Worm (Caenorhabditis elegans) whole organism, mixed stage, embryonic: ENCODE measurements around the gene pin-2.

ENCODE experiments used
- M03D4.4 ChIP-seq: sonication (generic microtip); optimal IDR thresholded peaks from 2 replicates; lab custom pipeline; 2017; ENCODE audit warnings: mild to moderate bottlenecking, missing genetic modification characterization, missing compliant biosample characterization
- bed-3 ChIP-seq: fragments of 200-800 bp; sonication (Bioruptor generic); optimal IDR thresholded peaks from 3 replicates; lab custom pipeline; 2018; ENCODE audit warnings: mild to moderate bottlenecking, missing genetic modification characterization, moderate library complexity, missing compliant biosample characterization
- blmp-1 ChIP-seq: fragments of 150-350 bp; optimal IDR thresholded peaks from 2 replicates; lab custom pipeline; 2014; ENCODE audit warnings: missing biosample characterization, missing genetic modification characterization
- ceh-43 ChIP-seq: fragments of 200-800 bp; sonication (Bioruptor generic); optimal IDR thresholded peaks from 2 replicates; lab custom pipeline; 2018; ENCODE audit warnings: mild to moderate bottlenecking, missing genetic modification characterization, moderate library complexity, missing compliant biosample characterization
- ces-1 ChIP-seq: fragments of 150-350 bp; optimal IDR thresholded peaks from 2 replicates; lab custom pipeline; 2014; ENCODE audit warnings: missing biosample characterization, missing genetic modification reagents, missing genetic modification characterization
- cnd-1 ChIP-seq: fragments of 200-800 bp; sonication (Bioruptor generic); optimal IDR thresholded peaks from 2 replicates; lab custom pipeline; 2018; ENCODE audit warnings: mild to moderate bottlenecking, missing genetic modification characterization, missing compliant biosample characterization
- drap-1 ChIP-seq: fragments of 200-800 bp; sonication (Bioruptor generic); optimal IDR thresholded peaks from 3 replicates; lab custom pipeline; 2018; ENCODE audit warnings: mild to moderate bottlenecking, missing genetic modification characterization, missing compliant biosample characterization
- elt-1 ChIP-seq: sonication (generic microtip); optimal IDR thresholded peaks from 2 replicates; lab custom pipeline; 2017; ENCODE audit warnings: missing genetic modification characterization, mild to moderate bottlenecking, missing compliant biosample characterization, antibody characterized with exemption, moderate library complexity, borderline replicate concordance; ENCODE audit not compliant: insufficient read depth
- elt-3 ChIP-seq: fragments of 150-350 bp; optimal IDR thresholded peaks from 2 replicates; lab custom pipeline; 2014; ENCODE audit warnings: missing biosample characterization, missing genetic modification characterization
- flh-1 ChIP-seq: fragments of 200-800 bp; sonication (Bioruptor generic); optimal IDR thresholded peaks from 2 replicates; lab custom pipeline; 2018; ENCODE audit warnings: mild to moderate bottlenecking, missing genetic modification characterization, moderate library complexity, missing compliant biosample characterization
- ham-2 ChIP-seq: fragments of 200-800 bp; sonication (Bioruptor generic); optimal IDR thresholded peaks from 2 replicates; lab custom pipeline; 2018; ENCODE audit warnings: mild to moderate bottlenecking, missing genetic modification characterization, missing compliant biosample characterization
- hlh-1 ChIP-seq: fragments of 150-350 bp; optimal IDR thresholded peaks from 2 replicates; lab custom pipeline; 2014; ENCODE audit warnings: missing biosample characterization, missing genetic modification reagents, missing genetic modification characterization
- lin-13 ChIP-seq: fragments of 150-350 bp; optimal IDR thresholded peaks from 2 replicates; lab custom pipeline; 2014; ENCODE audit warnings: missing biosample characterization, missing genetic modification characterization
- lin-32 ChIP-seq: fragments of 200-800 bp; sonication (Bioruptor generic); optimal IDR thresholded peaks from 2 replicates; lab custom pipeline; 2018; ENCODE audit warnings: mild to moderate bottlenecking, missing genetic modification characterization, missing compliant biosample characterization
- lsy-2 ChIP-seq: fragments of 150-350 bp; optimal IDR thresholded peaks from 2 replicates; lab custom pipeline; 2014; ENCODE audit warnings: missing biosample characterization, missing genetic modification characterization
- mab-5 ChIP-seq: fragments of 150-350 bp; optimal IDR thresholded peaks from 2 replicates; lab custom pipeline; 2014; ENCODE audit warnings: missing biosample characterization, missing genetic modification characterization
- mep-1 ChIP-seq: fragments of 150-350 bp; optimal IDR thresholded peaks from 2 replicates; lab custom pipeline; 2017; ENCODE audit warnings: missing biosample characterization, missing genetic modification reagents, missing genetic modification characterization, inconsistent platforms
- mls-2 ChIP-seq: sonication (generic microtip); optimal IDR thresholded peaks from 2 replicates; lab custom pipeline; 2016; ENCODE audit warnings: mild to moderate bottlenecking, missing genetic modification characterization, moderate library complexity, missing compliant biosample characterization
- nhr-12 ChIP-seq: fragments of 150-350 bp; optimal IDR thresholded peaks from 2 replicates; lab custom pipeline; 2014; ENCODE audit warnings: missing biosample characterization, missing genetic modification characterization
- nhr-2 ChIP-seq: fragments of 150-350 bp; optimal IDR thresholded peaks from 2 replicates; lab custom pipeline; 2014; ENCODE audit warnings: missing biosample characterization, missing genetic modification characterization
- nhr-237 ChIP-seq: fragments of 150-350 bp; optimal IDR thresholded peaks from 2 replicates; lab custom pipeline; 2014; ENCODE audit warnings: missing biosample characterization, missing genetic modification characterization
- nhr-28 ChIP-seq: fragments of 150-350 bp; optimal IDR thresholded peaks from 2 replicates; lab custom pipeline; 2014; ENCODE audit warnings: missing biosample characterization, missing genetic modification characterization
- pha-4 ChIP-seq: fragments of 150-350 bp; optimal IDR thresholded peaks from 2 replicates; lab custom pipeline; 2018; ENCODE audit warnings: missing biosample characterization, missing genetic modification reagents, missing genetic modification characterization
- sem-2 ChIP-seq: fragments of 200-800 bp; sonication (Bioruptor generic); optimal IDR thresholded peaks from 2 replicates; lab custom pipeline; 2018; ENCODE audit warnings: mild to moderate bottlenecking, missing genetic modification characterization, missing compliant biosample characterization
- snpc-4 ChIP-seq: fragments of 150-350 bp; optimal IDR thresholded peaks from 2 replicates; lab custom pipeline; 2014; ENCODE audit warnings: missing biosample characterization, missing genetic modification characterization
- sptf-1 ChIP-seq: sonication (generic microtip); optimal IDR thresholded peaks from 2 replicates; lab custom pipeline; 2017; ENCODE audit warnings: mild to moderate bottlenecking, missing genetic modification characterization, moderate library complexity, missing compliant biosample characterization
- tbx-8 ChIP-seq: fragments of 200-800 bp; sonication (Bioruptor generic); optimal IDR thresholded peaks from 2 replicates; lab custom pipeline; 2018; ENCODE audit warnings: mild to moderate bottlenecking, missing genetic modification characterization, moderate library complexity, missing compliant biosample characterization
- unc-39 ChIP-seq: fragments of 150-350 bp; optimal IDR thresholded peaks from 2 replicates; lab custom pipeline; 2014; ENCODE audit warnings: missing biosample characterization, missing genetic modification characterization
- unc-62 ChIP-seq: fragments of 150-350 bp; optimal IDR thresholded peaks from 2 replicates; lab custom pipeline; 2014; ENCODE audit warnings: missing biosample characterization, missing genetic modification reagents, missing genetic modification characterization
- zip-8 ChIP-seq: fragments of 150-350 bp; optimal IDR thresholded peaks from 2 replicates; lab custom pipeline; 2014; ENCODE audit warnings: missing biosample characterization, missing genetic modification characterization
- ztf-11 ChIP-seq: fragments of 150-350 bp; optimal IDR thresholded peaks from 2 replicates; lab custom pipeline; 2014; ENCODE audit warnings: missing biosample characterization, missing genetic modification characterization

Gene pin-2

ce11 chrIV:12780980-12781379 lies 12.7 kb upstream of the pin-2 start:
- no peak for TF ChIP-seq unc-39
- TF ChIP-seq unc-62 (GFP tag; lab: Kevin White, UChicago), result no peak
- no peak for TF ChIP-seq flh-1
- no peak for TF ChIP-seq mls-2 (tag; lab: Kevin White, UChicago)
- TF ChIP-seq ztf-11 (tag; lab: Kevin White, UChicago), result no peak
- no peak for TF ChIP-seq ces-1 (GFP tag; lab: Kevin White, UChicago)
- no peak for TF ChIP-seq ceh-43 (GFP tag; lab: Kevin White, UChicago)
- TF ChIP-seq elt-3, result no peak
- no peak for TF ChIP-seq tbx-8 (GFP tag; lab: Kevin White, UChicago)
- no peak for TF ChIP-seq cnd-1 (tag; lab: Kevin White, UChicago)
- TF ChIP-seq M03D4.4 (tag; lab: Kevin White, UChicago), result no peak
- TF ChIP-seq lin-32 (GFP tag; lab: Kevin White, UChicago), result no peak

- no peak for TF ChIP-seq bed-3 (GFP tag; lab: Kevin White, UChicago)
- TF ChIP-seq lsy-2, result no peak
- no peak for TF ChIP-seq mab-5
- TF ChIP-seq nhr-12, result no peak
- TF ChIP-seq unc-62 (GFP tag; lab: Kevin White, UChicago), result no peak
- TF ChIP-seq ztf-11 (tag; lab: Kevin White, UChicago), result no peak
- no peak for TF ChIP-seq nhr-237 (tag; lab: Kevin White, UChicago)
- no peak for TF ChIP-seq sem-2 (GFP tag; lab: Kevin White, UChicago)
- TF ChIP-seq mep-1 (tag; lab: Kevin White, UChicago), result no peak
- TF ChIP-seq elt-1 (tag; lab: Kevin White, UChicago), result no peak
- no peak for TF ChIP-seq ces-1 (GFP tag; lab: Kevin White, UChicago)
- TF ChIP-seq mls-2 (tag; lab: Kevin White, UChicago), result no peak
- no peak for TF ChIP-seq nhr-28 (tag; lab: Kevin White, UChicago)
- no peak for TF ChIP-seq sptf-1 (tag; lab: Kevin White, UChicago)
- no peak for TF ChIP-seq elt-3
- TF ChIP-seq hlh-1, result no peak
- TF ChIP-seq unc-39, result no peak
- no peak for TF ChIP-seq blmp-1 (tag; lab: Kevin White, UChicago)
- no peak for TF ChIP-seq snpc-4 (tag; lab: Kevin White, UChicago)
- TF ChIP-seq zip-8 (tag; lab: Kevin White, UChicago), result no peak
These were observed 11.7 kb upstream of the pin-2 start for ce11 chrIV:12781804-12782449.

- TF ChIP-seq tbx-8 (GFP tag; lab: Kevin White, UChicago), result no peak
- TF ChIP-seq nhr-12, result no peak
- no peak for TF ChIP-seq unc-39
- no peak for TF ChIP-seq pha-4 (tag; lab: Kevin White, UChicago)
- TF ChIP-seq sem-2 (GFP tag; lab: Kevin White, UChicago), result no peak
- no peak for TF ChIP-seq ztf-11 (tag; lab: Kevin White, UChicago)
- TF ChIP-seq cnd-1 (tag; lab: Kevin White, UChicago), result no peak
- no peak for TF ChIP-seq ceh-43 (GFP tag; lab: Kevin White, UChicago)
- TF ChIP-seq ces-1 (GFP tag; lab: Kevin White, UChicago), result no peak
- no peak for TF ChIP-seq sptf-1 (tag; lab: Kevin White, UChicago)
- no peak for TF ChIP-seq snpc-4 (tag; lab: Kevin White, UChicago)
- no peak for TF ChIP-seq bed-3 (GFP tag; lab: Kevin White, UChicago)
- TF ChIP-seq ham-2 (GFP tag; lab: Kevin White, UChicago), result no peak
- TF ChIP-seq drap-1 (GFP tag; lab: Kevin White, UChicago), result no peak
- TF ChIP-seq elt-3, result no peak
These were observed 10.5 kb upstream of the pin-2 start for ce11 chrIV:12783165-12783564.

ce11 chrIV:12785988-12786387 lies 7.7 kb upstream of the pin-2 start:
- TF ChIP-seq cnd-1 (tag; lab: Kevin White, UChicago) (no peak), elt-1 (tag; lab: Kevin White, UChicago) (no peak), sem-2 (GFP tag; lab: Kevin White, UChicago) (no peak), nhr-2 (no peak), unc-39 (no peak), elt-3 (no peak), unc-62 (GFP tag; lab: Kevin White, UChicago) (no peak), tbx-8 (GFP tag; lab: Kevin White, UChicago) (no peak)

ce11 chrIV:12789088-12789487 lies 4.6 kb upstream of the pin-2 start, which contains the start of gene F07C6.3:
F07C6.3 (plus strand) TSS chrIV:12789235.
- TF ChIP-seq nhr-28 (tag; lab: Kevin White, UChicago) (no peak), elt-3 (no peak), elt-1 (tag; lab: Kevin White, UChicago) (no peak), lin-13 (tag; lab: Kevin White, UChicago) (no peak), sptf-1 (tag; lab: Kevin White, UChicago) (no peak), cnd-1 (tag; lab: Kevin White, UChicago) (no peak)
- TF ChIP-seq, all 35 proteins: peak for 0
